Fruit fly (Drosophila melanogaster): ENCODE measurements around the gene CG16800.

dm6 chr2L:13000393-13001001 is 34.1 kb downstream of the CG16800 start, which contains the start of gene Yip1d1:
- TF ChIP-seq repo (GFP tag; optimal IDR thresholded peaks at IDR 0.05) (no peak), Myb (GFP tag; optimal IDR thresholded peaks at IDR 0.05) (peak; percentile 51), Hr3 (GFP tag; optimal IDR thresholded peaks at IDR 0.05) (no peak), maf-S (GFP tag; optimal IDR thresholded peaks at IDR 0.05) (no peak), Pdp1 (GFP tag; optimal IDR thresholded peaks at IDR 0.05) (no peak), CG6765 (GFP tag; optimal IDR thresholded peaks at IDR 0.05) (no peak), Ada2b (GFP tag; IDR thresholded peaks at IDR 0.05) (no peak), CG18764 (GFP tag; optimal IDR thresholded peaks at IDR 0.05) (no peak), Hr51 (GFP tag; optimal IDR thresholded peaks at IDR 0.05) (no peak)
